Fruit fly (Drosophila melanogaster): Measurements from ENCODE around the gene CG33494.
A peak's percentile ranks its signal among the peaks of the same experiment; 100 is the strongest.

CG33494 gene

DNA sequence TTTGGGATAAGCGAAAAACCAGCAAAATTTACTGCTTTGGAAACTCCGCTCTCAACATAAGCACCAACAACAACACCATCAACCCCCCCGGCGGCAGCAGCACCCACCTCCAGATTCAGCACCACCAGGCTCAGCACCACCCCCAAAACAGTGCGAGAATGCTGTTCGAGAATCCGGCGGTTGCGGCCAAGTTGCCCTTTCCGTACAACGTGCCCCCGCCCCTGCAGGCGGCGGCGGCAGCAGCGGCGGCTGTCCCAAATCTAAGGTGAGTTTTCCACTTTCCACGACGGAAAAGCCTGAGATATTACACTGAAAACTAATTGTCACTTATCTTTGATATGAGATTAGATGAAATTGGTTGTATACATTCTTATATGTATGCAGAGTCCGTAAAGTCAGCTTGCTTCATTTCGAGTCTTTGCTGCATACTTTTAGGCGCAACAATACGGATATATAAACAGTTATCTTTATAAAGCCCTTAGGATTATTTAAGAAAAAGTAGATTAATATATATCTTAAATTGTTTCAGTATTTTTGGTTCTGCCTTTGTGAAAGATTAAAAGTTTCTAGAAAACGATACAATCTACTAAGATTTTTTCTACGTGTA lies 24.6 kb upstream of the CG33494 start (continued):
- TF ChIP-seq ERR (GFP tag; optimal IDR thresholded peaks at IDR 0.05) (no peak), CG6813 (GFP tag; optimal IDR thresholded peaks at IDR 0.05) (peak; percentile 4), ttk (GFP tag; IDR thresholded peaks at IDR 0.05) (no peak), tio (GFP tag; optimal IDR thresholded peaks at IDR 0.05) (peak; percentile 45), CG6254 (GFP tag; optimal IDR thresholded peaks at IDR 0.05) (peak; percentile 23), sens (GFP tag) (peak; percentile 66), CG17328 (GFP tag; IDR thresholded peaks at IDR 0.05) (0 out of 2 replicates have a peak, but pooled peaks have one; percentile 12), CG4730 (GFP tag; IDR thresholded peaks at IDR 0.05) (no peak), CG9437 (GFP tag; optimal IDR thresholded peaks at IDR 0.05) (peak; percentile 21), CG31441 (GFP tag; IDR thresholded peaks at IDR 0.05) (peak; percentile 60), trem (tag; optimal IDR thresholded peaks at IDR 0.05) (peak; percentile 7), ro (GFP tag; IDR thresholded peaks at IDR 0.05) (no peak), CG2678 (tag; optimal IDR thresholded peaks at IDR 0.05) (peak; percentile 57), CG18599 (GFP tag; optimal IDR thresholded peaks at IDR 0.05) (peak; percentile 40), slou (GFP tag; optimal IDR thresholded peaks at IDR 0.05) (no peak), z (GFP tag; IDR thresholded peaks at IDR 0.05) (no peak), wor (GFP tag; IDR thresholded peaks at IDR 0.05) (peak; percentile 22; the same call in 1 of the 2 replicates), Trl (optimal IDR thresholded peaks at IDR 0.05) (no peak), Trl (GFP tag; optimal IDR thresholded peaks at IDR 0.05) (no peak), CHES-1-like (GFP tag; optimal IDR thresholded peaks at IDR 0.05) (no peak), H2.0 (GFP tag; IDR thresholded peaks at IDR 0.05) (no peak), Doc3 (GFP tag; IDR thresholded peaks at IDR 0.05; ENCODE audit: partially characterized antibody) (no peak), CG9727 (GFP tag; optimal IDR thresholded peaks at IDR 0.05) (peak; percentile 7), NC2β (GFP tag; optimal IDR thresholded peaks at IDR 0.05) (no peak), Scr (GFP tag; IDR thresholded peaks at IDR 0.05; ENCODE audit: partially characterized antibody) (no peak), CG11504 (tag; optimal IDR thresholded peaks at IDR 0.05) (peak; percentile 63), CG2129 (GFP tag; IDR thresholded peaks at IDR 0.05; ENCODE audit: partially characterized antibody) (no peak), Dip2 (GFP tag; IDR thresholded peaks at IDR 0.05) (0 out of 2 replicates have a peak, but pooled peaks have one; percentile 11), disco-r (GFP tag; optimal IDR thresholded peaks at IDR 0.05) (no peak), CG7556 (GFP tag; optimal IDR thresholded peaks at IDR 0.05) (peak; percentile 54), CG17829 (tag; optimal IDR thresholded peaks at IDR 0.05) (peak; percentile 22), Sox100B (GFP tag; optimal IDR thresholded peaks at IDR 0.05) (peak; percentile 41), sob (GFP tag; IDR thresholded peaks at IDR 0.05) (0 out of 2 replicates have a peak, but pooled peaks have one; percentile 27), bigmax (GFP tag; optimal IDR thresholded peaks at IDR 0.05) (no peak), CG1603 (tag; optimal IDR thresholded peaks at IDR 0.05) (no peak), CG11085 (GFP tag; IDR thresholded peaks at IDR 0.05) (no peak), dimm (GFP tag; IDR thresholded peaks at IDR 0.05) (no peak), pfk (GFP tag; optimal IDR thresholded peaks at IDR 0.05) (no peak), CG9876 (GFP tag; optimal IDR thresholded peaks at IDR 0.05) (no peak), Sox102F (GFP tag; optimal IDR thresholded peaks at IDR 0.05) (peak; percentile 34), CG10979 (tag; optimal IDR thresholded peaks at IDR 0.05) (peak; percentile 46), MTF-1 (GFP tag; optimal IDR thresholded peaks at IDR 0.05; ENCODE audit: borderline replicate concordance) (no peak), toy (GFP tag; IDR thresholded peaks at IDR 0.05) (no peak), ATbp (GFP tag; optimal IDR thresholded peaks at IDR 0.05) (peak; percentile 41), CG14860 (GFP tag; IDR thresholded peaks at IDR 0.05; ENCODE audit: partially characterized antibody) (no peak), Hsf (GFP tag; optimal IDR thresholded peaks at IDR 0.05) (peak; percentile 15), sug (tag; optimal IDR thresholded peaks at IDR 0.05) (no peak), az2 (GFP tag; optimal IDR thresholded peaks at IDR 0.05) (peak; percentile 22), ewg (GFP tag; optimal IDR thresholded peaks at IDR 0.05) (peak; percentile 0), Oli (tag; optimal IDR thresholded peaks at IDR 0.05) (peak; percentile 40)
